Fruit fly (Drosophila melanogaster) S2 (cell line): ENCODE measurements around the gene spz3.
A peak's percentile ranks its signal among the peaks of the same experiment; 100 is the strongest.

Source experiments
- CG8478 ChIP-seq: fragments of >200 bp; optimal IDR thresholded peaks from 2 replicates; lab custom pipeline; 2018
- CTCF ChIP-seq, 2 experiments: fragments of >200 bp; optimal IDR thresholded peaks; 2 replicates each; lab custom pipeline; 2018

spz3 gene

DNA sequence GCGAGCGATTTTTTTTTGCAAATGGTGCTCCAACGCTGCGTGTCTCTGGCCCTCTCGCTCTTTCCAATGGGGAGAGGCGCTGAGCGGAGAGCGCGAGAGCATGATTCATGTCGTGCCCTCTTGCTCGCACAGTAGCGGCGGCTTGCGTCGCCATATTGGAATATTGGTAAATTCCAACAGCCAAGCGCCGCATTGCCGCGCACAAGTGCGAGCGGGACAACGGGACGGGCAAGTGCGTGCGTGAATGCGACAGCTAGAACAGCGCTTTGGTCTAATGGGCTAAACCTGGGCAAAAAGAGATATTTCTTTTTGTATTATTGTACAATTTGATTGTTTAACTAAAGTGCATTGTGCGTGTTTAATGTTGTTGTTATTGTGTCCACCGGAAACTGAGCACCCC lies 51.1 kb downstream of the spz3 start:
- no peak for TF ChIP-seq CG8478 (lab: Kevin White, UChicago)
- peak; percentile 22 to 60 for TF ChIP-seq CTCF (optimal IDR thresholded peaks at IDR 0.05; lab: Kevin White, UChicago)

DNA sequence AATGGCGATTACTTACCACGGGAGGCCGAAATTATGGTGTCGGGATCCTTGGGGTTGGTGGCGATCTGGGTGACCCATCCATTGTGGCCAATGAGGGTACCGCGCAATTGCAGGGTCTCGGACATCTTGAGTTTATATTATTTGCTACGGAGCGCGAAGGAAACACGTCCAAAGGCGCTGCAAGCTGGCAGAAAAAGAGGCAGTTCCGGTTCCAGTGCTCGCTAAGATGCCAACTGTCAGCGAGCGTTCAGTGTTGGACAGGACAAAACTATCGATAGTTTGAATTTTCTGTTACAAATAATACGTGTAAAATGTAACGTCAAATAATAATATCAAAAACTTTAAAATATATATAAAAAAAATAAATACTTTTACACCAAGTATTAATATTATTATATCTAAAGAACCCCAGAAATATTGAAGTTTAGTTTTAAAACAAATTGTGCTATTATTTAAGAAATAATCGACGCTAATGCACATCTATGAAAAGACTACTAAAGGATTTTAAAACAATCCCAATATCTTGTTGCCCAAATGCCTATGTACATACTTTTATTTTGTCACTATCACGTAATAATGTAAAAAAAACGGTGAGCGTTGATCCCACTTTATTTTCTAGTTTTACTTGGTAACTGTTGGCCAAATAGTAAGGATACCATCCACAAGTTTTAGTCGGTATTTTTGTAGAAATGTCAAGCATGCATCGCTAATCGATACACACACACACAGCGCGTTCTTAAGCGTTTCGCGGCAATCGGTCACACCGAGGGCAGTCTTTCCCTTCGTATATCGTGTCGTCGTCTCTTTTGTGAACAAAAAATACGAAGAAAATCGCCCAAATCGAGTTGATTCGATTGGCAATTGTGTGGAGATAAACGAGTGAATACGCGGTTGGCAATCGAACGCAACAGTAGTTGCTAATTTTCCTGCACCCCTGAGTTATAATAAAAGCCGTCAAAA lies 52.0 kb downstream of the spz3 start, which contains the start of the genes Rack1 and mts:
TSS of gene Rack1 (minus strand) at position 271 of the 960 bp plus-strand sequence.
TSS of gene mts (plus strand) at position 606 of the 960 bp plus-strand sequence.
- TF ChIP-seq CTCF (optimal IDR thresholded peaks at IDR 0.05; lab: Kevin White, UChicago) (peak in 1 of 2 experiments; percentile 22), CG8478 (lab: Kevin White, UChicago) (no peak)
